Worm (Caenorhabditis elegans): Measurements from ENCODE around the gene oops-1.

oops-1 gene

ce11 chrIV:5780234-5780788 lies 33.6 kb downstream of the oops-1 start:
- TF ChIP-seq ztf-29 (GFP tag; IDR thresholded peaks at IDR 0.05) (no peak), T22C8.4 (GFP tag; IDR thresholded peaks at IDR 0.05) (no peak), tab-1 (GFP tag; IDR thresholded peaks at IDR 0.05) (no peak)

DNA sequence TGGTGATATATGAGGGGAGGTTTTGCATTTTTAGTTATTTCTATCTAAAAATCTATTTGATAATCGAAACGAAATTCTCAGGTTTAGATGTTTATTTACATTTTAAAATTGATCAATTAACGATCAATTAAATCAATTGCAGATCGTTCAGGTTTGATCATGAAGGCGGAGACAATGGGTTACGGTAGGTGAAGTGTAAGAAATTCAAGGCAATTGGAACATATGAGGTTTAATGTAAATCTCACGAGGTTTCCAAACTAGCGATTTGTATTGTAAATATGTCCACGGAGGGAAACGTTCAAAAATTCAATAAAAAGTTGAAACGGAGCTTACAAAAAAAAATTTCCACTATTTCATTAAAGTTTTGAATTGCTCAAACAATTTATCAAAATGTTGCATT lies 34.4 kb downstream of the oops-1 start:
- TF ChIP-seq ztf-29 (GFP tag; IDR thresholded peaks at IDR 0.05) = no peak

DNA sequence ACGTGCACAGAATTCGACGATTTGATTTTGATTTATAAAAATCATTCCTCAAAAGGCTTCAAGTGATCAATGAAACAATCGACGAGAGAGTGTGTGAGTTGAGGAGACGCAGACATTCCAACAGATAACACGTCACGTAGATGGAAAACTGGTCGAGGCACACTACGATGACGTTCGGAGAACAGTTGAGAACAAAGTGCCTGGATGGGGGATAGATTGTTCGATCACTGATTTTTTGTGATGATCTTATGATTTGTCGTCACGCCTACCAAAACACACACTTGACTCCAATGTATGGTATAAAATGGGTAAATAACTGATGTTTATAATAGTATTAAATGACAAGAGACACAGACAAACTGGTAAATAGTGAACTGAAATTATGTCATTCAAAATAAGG lies 35.6 kb downstream of the oops-1 start:
- TF ChIP-seq med-1 (GFP tag; optimal IDR thresholded peaks at IDR 0.05; ENCODE audit: insufficient read depth) (no peak), ref-1 (GFP tag; conservative IDR thresholded peaks at IDR 0.05) (no peak), tab-1 (GFP tag; IDR thresholded peaks at IDR 0.05) (no peak), flt-1 (GFP tag; IDR thresholded peaks at IDR 0.05) (no peak), ztf-29 (GFP tag; IDR thresholded peaks at IDR 0.05) (no peak), ztf-23 (GFP tag; IDR thresholded peaks at IDR 0.05) (no peak), T22C8.4 (GFP tag; IDR thresholded peaks at IDR 0.05) (no peak), cog-1 (tag; optimal IDR thresholded peaks at IDR 0.05) (no peak), klf-2 (GFP tag; conservative IDR thresholded peaks at IDR 0.05) (no peak)

ce11 chrIV:5766804-5767203 lies 47.1 kb downstream of the oops-1 start:
- TF ChIP-seq cog-1 (tag; optimal IDR thresholded peaks at IDR 0.05) (no peak), klf-2 (GFP tag; conservative IDR thresholded peaks at IDR 0.05) (no peak), T22C8.4 (GFP tag; IDR thresholded peaks at IDR 0.05) (no peak), ztf-29 (GFP tag; IDR thresholded peaks at IDR 0.05) (no peak), ref-1 (GFP tag; conservative IDR thresholded peaks at IDR 0.05) (no peak), tab-1 (GFP tag; IDR thresholded peaks at IDR 0.05) (no peak), flt-1 (GFP tag; IDR thresholded peaks at IDR 0.05) (no peak), ztf-23 (GFP tag; IDR thresholded peaks at IDR 0.05) (no peak), med-1 (GFP tag; optimal IDR thresholded peaks at IDR 0.05; ENCODE audit: insufficient read depth) (no peak)

ce11 chrIV:5765652-5766051 lies 48.3 kb downstream of the oops-1 start:
- TF ChIP-seq T22C8.4 (GFP tag; IDR thresholded peaks at IDR 0.05) (no peak), ztf-29 (GFP tag; IDR thresholded peaks at IDR 0.05) (no peak), tab-1 (GFP tag; IDR thresholded peaks at IDR 0.05) (no peak), ref-1 (GFP tag; conservative IDR thresholded peaks at IDR 0.05) (no peak), med-1 (GFP tag; optimal IDR thresholded peaks at IDR 0.05; ENCODE audit: insufficient read depth) (no peak), flt-1 (GFP tag; IDR thresholded peaks at IDR 0.05) (no peak), ztf-23 (GFP tag; IDR thresholded peaks at IDR 0.05) (no peak), klf-2 (GFP tag; conservative IDR thresholded peaks at IDR 0.05) (no peak), cog-1 (tag; optimal IDR thresholded peaks at IDR 0.05) (no peak)

DNA sequence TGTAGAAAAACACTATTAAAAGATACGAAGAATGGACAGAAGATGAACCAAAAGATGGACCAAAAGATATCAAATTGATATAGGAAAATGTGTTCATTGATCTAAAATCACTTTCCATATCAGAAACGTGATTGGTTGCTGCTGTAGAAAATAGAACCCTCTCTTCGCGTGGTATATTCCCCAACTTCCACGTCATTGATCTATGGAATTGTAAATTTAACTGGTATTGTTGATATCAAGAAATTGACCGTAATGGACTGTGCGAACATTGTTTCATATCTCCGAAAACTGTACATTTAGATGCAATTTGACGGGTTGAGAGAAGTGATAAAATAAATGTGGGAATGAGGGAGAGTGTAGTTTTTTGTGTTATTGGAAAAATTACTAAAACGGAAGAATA lies 49.5 kb downstream of the oops-1 start:
- TF ChIP-seq med-1 (GFP tag; optimal IDR thresholded peaks at IDR 0.05; ENCODE audit: insufficient read depth) = no peak
- no peak for TF ChIP-seq cog-1 (tag; optimal IDR thresholded peaks at IDR 0.05)
- no peak for TF ChIP-seq ztf-29 (GFP tag; IDR thresholded peaks at IDR 0.05)
- no peak for TF ChIP-seq T22C8.4 (GFP tag; IDR thresholded peaks at IDR 0.05)
- TF ChIP-seq flt-1 (GFP tag; IDR thresholded peaks at IDR 0.05) = no peak
- no peak for TF ChIP-seq klf-2 (GFP tag; conservative IDR thresholded peaks at IDR 0.05)
- no peak for TF ChIP-seq ztf-23 (GFP tag; IDR thresholded peaks at IDR 0.05)
- no peak for TF ChIP-seq ref-1 (GFP tag; conservative IDR thresholded peaks at IDR 0.05)
- no peak for TF ChIP-seq tab-1 (GFP tag; IDR thresholded peaks at IDR 0.05)

DNA sequence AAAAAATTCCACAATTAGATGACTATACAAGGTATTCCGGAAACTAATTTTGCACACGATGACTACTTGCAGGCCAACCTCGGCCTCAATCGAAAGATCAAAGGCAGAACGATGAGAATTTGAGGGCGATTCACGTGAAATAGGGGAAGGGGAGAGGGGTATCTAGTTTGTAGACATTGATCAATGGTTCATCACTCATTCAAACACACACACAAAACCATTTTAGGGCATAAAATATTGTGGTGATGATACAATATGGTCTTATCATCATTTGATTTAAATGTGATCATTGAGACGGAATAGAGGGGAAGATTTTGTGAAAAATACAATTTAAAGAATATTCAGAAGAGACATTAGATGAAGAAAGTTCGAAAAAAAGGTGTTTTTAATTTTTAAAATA lies 51.2 kb downstream of the oops-1 start:
- TF ChIP-seq T22C8.4 (GFP tag; IDR thresholded peaks at IDR 0.05) (no peak), flt-1 (GFP tag; IDR thresholded peaks at IDR 0.05) (no peak), med-1 (GFP tag; optimal IDR thresholded peaks at IDR 0.05; ENCODE audit: insufficient read depth) (no peak), klf-2 (GFP tag; conservative IDR thresholded peaks at IDR 0.05) (no peak), ztf-29 (GFP tag; IDR thresholded peaks at IDR 0.05) (no peak), ztf-23 (GFP tag; IDR thresholded peaks at IDR 0.05) (no peak), ref-1 (GFP tag; conservative IDR thresholded peaks at IDR 0.05) (no peak), cog-1 (tag; optimal IDR thresholded peaks at IDR 0.05) (no peak), tab-1 (GFP tag; IDR thresholded peaks at IDR 0.05) (no peak)

Measured in whole organism, midembryonic.